Fruit fly (Drosophila melanogaster): Measurements from ENCODE around the gene CG4815.

CG4815 gene

dm6 chr3R:27987329-27987728 lies 3.2 kb downstream of the CG4815 start (continued):
- peak; percentile 36; the same call in 1 of the 2 replicates for TF ChIP-seq CG14441 (GFP tag; IDR thresholded peaks at IDR 0.05)
- TF ChIP-seq CG17829 (tag; optimal IDR thresholded peaks at IDR 0.05): peak; percentile 68
- TF ChIP-seq crp (GFP tag; optimal IDR thresholded peaks at IDR 0.05): peak in 1 of 2 experiments; percentile 1
- TF ChIP-seq tin (GFP tag; optimal IDR thresholded peaks at IDR 0.05): peak; percentile 38
- peak; percentile 39 for TF ChIP-seq trem (tag; optimal IDR thresholded peaks at IDR 0.05)
- TF ChIP-seq disco-r (GFP tag; optimal IDR thresholded peaks at IDR 0.05): no peak
- no peak for TF ChIP-seq nau (GFP tag; optimal IDR thresholded peaks at IDR 0.05)
- peak; percentile 71 for TF ChIP-seq CG17328 (GFP tag; IDR thresholded peaks at IDR 0.05)
- TF ChIP-seq dan (GFP tag; IDR thresholded peaks at IDR 0.05): no peak
- TF ChIP-seq CG31224 (GFP tag; IDR thresholded peaks at IDR 0.05): peak; percentile 69
- no peak for TF ChIP-seq pita (GFP tag; optimal IDR thresholded peaks at IDR 0.05)
- no peak for TF ChIP-seq Sry-δ (GFP tag; optimal IDR thresholded peaks at IDR 0.05)
- TF ChIP-seq CG17802 (tag; optimal IDR thresholded peaks at IDR 0.05): no peak
- peak; percentile 72 for TF ChIP-seq Dek (tag; optimal IDR thresholded peaks at IDR 0.05)
- no peak for TF ChIP-seq CG12744 (GFP tag; optimal IDR thresholded peaks at IDR 0.05)
- TF ChIP-seq HmgZ (tag; optimal IDR thresholded peaks at IDR 0.05): no peak
- no peak for TF ChIP-seq her (GFP tag; optimal IDR thresholded peaks at IDR 0.05)
- TF ChIP-seq oc (tag; optimal IDR thresholded peaks at IDR 0.05): peak; percentile 11
- TF ChIP-seq CG3407 (GFP tag; optimal IDR thresholded peaks at IDR 0.05): no peak
- TF ChIP-seq croc (GFP tag; conservative IDR thresholded peaks at IDR 0.05): peak; percentile 31; the same call in 1 of the 3 replicates
- TF ChIP-seq HLH3B (GFP tag; IDR thresholded peaks at IDR 0.05): peak; percentile 72
- TF ChIP-seq sug (tag; optimal IDR thresholded peaks at IDR 0.05): peak; percentile 41
- TF ChIP-seq CG3065 (GFP tag; optimal IDR thresholded peaks at IDR 0.05): no peak
- TF ChIP-seq bigmax (GFP tag; optimal IDR thresholded peaks at IDR 0.05): no peak
- TF ChIP-seq CG32767 (GFP tag; IDR thresholded peaks at IDR 0.05): peak; percentile 49; the same call in 1 of the 2 replicates
- no peak for TF ChIP-seq CG8281 (tag; optimal IDR thresholded peaks at IDR 0.05)
- no peak for TF ChIP-seq hb (GFP tag; IDR thresholded peaks at IDR 0.05; ENCODE audit: partially characterized antibody)
- TF ChIP-seq HLHmδ (GFP tag; optimal IDR thresholded peaks at IDR 0.05): no peak
- TF ChIP-seq nmo (GFP tag; optimal IDR thresholded peaks at IDR 0.05): peak; percentile 83
- no peak for TF ChIP-seq insv (GFP tag; optimal IDR thresholded peaks at IDR 0.05)
- no peak for TF ChIP-seq ems (GFP tag; optimal IDR thresholded peaks at IDR 0.05)
- TF ChIP-seq fu2 (GFP tag; optimal IDR thresholded peaks at IDR 0.05): no peak
- TF ChIP-seq nom (GFP tag; optimal IDR thresholded peaks at IDR 0.05): no peak
- peak; percentile 51 for TF ChIP-seq CG4424 (GFP tag; optimal IDR thresholded peaks at IDR 0.05)
- TF ChIP-seq CG6791 (GFP tag; IDR thresholded peaks at IDR 0.05; ENCODE audit: partially characterized antibody): no peak
- TF ChIP-seq Drgx (GFP tag; IDR thresholded peaks at IDR 0.05): peak; percentile 57
- TF ChIP-seq prd (optimal IDR thresholded peaks at IDR 0.05): no peak
- TF ChIP-seq prd (GFP tag; IDR thresholded peaks at IDR 0.05): peak; percentile 64
- TF ChIP-seq cato (GFP tag; optimal IDR thresholded peaks at IDR 0.05; ENCODE audit: borderline replicate concordance): no peak
- no peak for TF ChIP-seq CG3838 (GFP tag; optimal IDR thresholded peaks at IDR 0.05)
- TF ChIP-seq Mes4 (GFP tag; optimal IDR thresholded peaks at IDR 0.05): no peak
- peak; percentile 32 for TF ChIP-seq trh (GFP tag; optimal IDR thresholded peaks at IDR 0.05)
- peak; percentile 35 for TF ChIP-seq CG4854 (GFP tag; optimal IDR thresholded peaks at IDR 0.05)
- TF ChIP-seq CG6765 (GFP tag; optimal IDR thresholded peaks at IDR 0.05): peak; percentile 46
- no peak for TF ChIP-seq CG15696 (tag; optimal IDR thresholded peaks at IDR 0.05)
- peak; percentile 75 for TF ChIP-seq tio (GFP tag; optimal IDR thresholded peaks at IDR 0.05)
- peak; percentile 62; the same call in 2 of the 3 replicates for TF ChIP-seq CG2889 (GFP tag; IDR thresholded peaks at IDR 0.05)
- TF ChIP-seq cad (GFP tag; optimal IDR thresholded peaks at IDR 0.05): no peak
- TF ChIP-seq Ravus (GFP tag; IDR thresholded peaks at IDR 0.05): peak; percentile 7; the same call in 1 of the 2 replicates
- TF ChIP-seq CG7928 (GFP tag; optimal IDR thresholded peaks at IDR 0.05): no peak
- no peak for TF ChIP-seq slou (GFP tag; optimal IDR thresholded peaks at IDR 0.05)
- peak; percentile 73 for TF ChIP-seq CG9215 (GFP tag; IDR thresholded peaks at IDR 0.05)
